Worm (Caenorhabditis elegans): ENCODE results near the gene spe-41.

The spe-41 gene

ce11 chrIII:3428574-3428973, 15.4 kb downstream of the spe-41 start:
- TF ChIP-seq ces-1 (GFP tag; optimal IDR thresholded peaks at IDR 0.05) (no peak), lsy-2 (tag; optimal IDR thresholded peaks at IDR 0.05) (no peak), nhr-76 (tag; optimal IDR thresholded peaks at IDR 0.05) (no peak), hlh-1 (tag; optimal IDR thresholded peaks at IDR 0.05) (no peak), ceh-43 (GFP tag; optimal IDR thresholded peaks at IDR 0.05) (no peak), nhr-28 (tag; optimal IDR thresholded peaks at IDR 0.05) (no peak), elt-1 (tag; optimal IDR thresholded peaks at IDR 0.05; ENCODE audit: borderline replicate concordance, insufficient read depth) (no peak), ceh-39 (tag; optimal IDR thresholded peaks at IDR 0.05) (no peak), ham-2 (GFP tag; optimal IDR thresholded peaks at IDR 0.05) (no peak), sptf-1 (tag; optimal IDR thresholded peaks at IDR 0.05) (no peak)

ce11 chrIII:3426741-3427140, 17.3 kb downstream of the spe-41 start:
- peak; percentile 7 for TF ChIP-seq tbx-8 (GFP tag; optimal IDR thresholded peaks at IDR 0.05)
- TF ChIP-seq elt-1 (tag; optimal IDR thresholded peaks at IDR 0.05; ENCODE audit: borderline replicate concordance, insufficient read depth), result no peak

ce11 chrIII:3425438-3425837, 18.6 kb downstream of the spe-41 start, which contains the start of gene metl-18:
TSS of gene metl-18 (plus strand) at chrIII:3425738.
- TF ChIP-seq nhr-237 (tag; optimal IDR thresholded peaks at IDR 0.05) (no peak), mep-1 (tag; optimal IDR thresholded peaks at IDR 0.05) (no peak), cnd-1 (tag; optimal IDR thresholded peaks at IDR 0.05) (no peak), blmp-1 (tag; optimal IDR thresholded peaks at IDR 0.05) (no peak), drap-1 (GFP tag; optimal IDR thresholded peaks at IDR 0.05) (no peak), nhr-76 (tag; optimal IDR thresholded peaks at IDR 0.05) (no peak), pha-4 (tag; optimal IDR thresholded peaks at IDR 0.05) (no peak), elt-1 (tag; optimal IDR thresholded peaks at IDR 0.05; ENCODE audit: borderline replicate concordance, insufficient read depth) (no peak), unc-62 (GFP tag; optimal IDR thresholded peaks at IDR 0.05) (no peak), ztf-11 (tag; optimal IDR thresholded peaks at IDR 0.05) (no peak), sptf-1 (tag; optimal IDR thresholded peaks at IDR 0.05) (no peak), mls-2 (tag; optimal IDR thresholded peaks at IDR 0.05) (no peak), ham-2 (GFP tag; optimal IDR thresholded peaks at IDR 0.05) (no peak), nhr-28 (tag; optimal IDR thresholded peaks at IDR 0.05) (no peak)

- no peak for TF ChIP-seq nhr-12 (tag; optimal IDR thresholded peaks at IDR 0.05)
- TF ChIP-seq elt-1 (tag; optimal IDR thresholded peaks at IDR 0.05; ENCODE audit: borderline replicate concordance, insufficient read depth), result no peak
- TF ChIP-seq nhr-76 (tag; optimal IDR thresholded peaks at IDR 0.05), result no peak
- TF ChIP-seq sptf-1 (tag; optimal IDR thresholded peaks at IDR 0.05), result peak; percentile 16
Measured at ce11 chrIII:3423924-3424323, 20.1 kb downstream of the spe-41 start.

- TF ChIP-seq nhr-28 (tag; optimal IDR thresholded peaks at IDR 0.05) (no peak), nhr-76 (tag; optimal IDR thresholded peaks at IDR 0.05) (no peak), ham-2 (GFP tag; optimal IDR thresholded peaks at IDR 0.05) (no peak), nhr-2 (tag; optimal IDR thresholded peaks at IDR 0.05) (no peak), nhr-237 (tag; optimal IDR thresholded peaks at IDR 0.05) (no peak), mep-1 (tag; optimal IDR thresholded peaks at IDR 0.05) (no peak), unc-39 (tag; optimal IDR thresholded peaks at IDR 0.05) (no peak), ceh-83 (GFP tag; optimal IDR thresholded peaks at IDR 0.05) (no peak), M03D4.4 (tag; optimal IDR thresholded peaks at IDR 0.05) (no peak), bed-3 (GFP tag; optimal IDR thresholded peaks at IDR 0.05) (no peak), ces-1 (GFP tag; optimal IDR thresholded peaks at IDR 0.05) (no peak), elt-1 (tag; optimal IDR thresholded peaks at IDR 0.05; ENCODE audit: borderline replicate concordance, insufficient read depth) (no peak), lin-32 (GFP tag; optimal IDR thresholded peaks at IDR 0.05) (no peak)
Measured at ce11 chrIII:3418906-3419305, 25.1 kb downstream of the spe-41 start.

- TF ChIP-seq sptf-1 (tag; optimal IDR thresholded peaks at IDR 0.05) (no peak), drap-1 (GFP tag; optimal IDR thresholded peaks at IDR 0.05) (no peak), hlh-1 (tag; optimal IDR thresholded peaks at IDR 0.05) (no peak), tbx-8 (GFP tag; optimal IDR thresholded peaks at IDR 0.05) (no peak), mls-2 (tag; optimal IDR thresholded peaks at IDR 0.05) (no peak)
Measured at ce11 chrIII:3417453-3417852, 26.6 kb downstream of the spe-41 start.

ce11 chrIII:3414412-3414811, 29.6 kb downstream of the spe-41 start:
- TF ChIP-seq ces-1 (GFP tag; optimal IDR thresholded peaks at IDR 0.05) (peak; percentile 99), lin-13 (tag; optimal IDR thresholded peaks at IDR 0.05) (no peak)
